Worm (Caenorhabditis elegans): ENCODE measurements around the gene F11G11.14.

DNA sequence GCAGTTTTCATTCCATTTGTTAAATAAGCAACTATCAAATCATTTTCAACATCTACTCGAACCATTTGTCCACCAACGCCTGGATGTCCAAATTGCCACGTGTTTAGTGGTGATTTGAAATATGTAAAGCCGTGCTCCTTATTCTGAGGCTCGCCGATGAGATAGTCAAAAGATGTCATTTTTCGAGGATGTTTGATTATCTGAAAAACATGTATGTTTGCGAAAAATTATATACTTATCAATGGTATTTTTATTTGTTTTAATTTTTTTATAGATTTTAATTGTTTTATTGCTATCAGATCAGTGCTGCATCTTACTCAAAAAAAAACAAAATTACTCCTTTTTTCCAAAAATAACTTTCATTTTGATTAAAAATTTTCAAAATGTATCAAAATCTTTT, 44.7 kb upstream of the F11G11.14 start:
- no peak for TF ChIP-seq ceh-36 (tag; optimal IDR thresholded peaks at IDR 0.05)
- no peak for TF ChIP-seq flt-1 (GFP tag; IDR thresholded peaks at IDR 0.05)
- no peak for TF ChIP-seq ama-1 (optimal IDR thresholded peaks at IDR 0.05)
- TF ChIP-seq tbx-11 (GFP tag; IDR thresholded peaks at IDR 0.05) = no peak
